Worm (Caenorhabditis elegans): Measurements from ENCODE around the gene F07C3.16.

- no peak for TF ChIP-seq T07F8.4 (tag; optimal IDR thresholded peaks at IDR 0.05)
- no peak for TF ChIP-seq ama-1 (optimal IDR thresholded peaks at IDR 0.05)
- no peak for TF ChIP-seq ama-1 (GFP tag; optimal IDR thresholded peaks at IDR 0.05)
- TF ChIP-seq B0261.1 (tag; optimal IDR thresholded peaks at IDR 0.05), result no peak
- TF ChIP-seq dpff-1 (tag; optimal IDR thresholded peaks at IDR 0.05), result no peak
- TF ChIP-seq F33H1.4 (GFP tag; IDR thresholded peaks at IDR 0.05), result no peak
- no peak for TF ChIP-seq aptf-2 (GFP tag; conservative IDR thresholded peaks at IDR 0.05)
- TF ChIP-seq dpl-1 (GFP tag; optimal IDR thresholded peaks at IDR 0.05), result no peak
Observed at ce11 chrV:9221566-9221965, 35.8 kb downstream of the F07C3.16 start, which contains the start of gene grd-6.
